Worm (Caenorhabditis elegans) whole organism, early embryonic: ENCODE data around the gene his-32.
"Not testable (repeated sequence)": the region's sequence is repeated elsewhere in the genome, so short reads cannot be mapped to it uniquely, and the experiment has no call there.

Experiments used
- B0310.2 ChIP-seq: sonication (generic microtip); optimal IDR thresholded peaks from 2 replicates; lab custom pipeline; 2016; ENCODE audit warnings: mild to moderate bottlenecking, missing genetic modification characterization, missing compliant biosample characterization
- F13C5.2 ChIP-seq: sonication (generic microtip); optimal IDR thresholded peaks from 2 replicates; lab custom pipeline; 2017; ENCODE audit warnings: mild to moderate bottlenecking, missing genetic modification characterization, inconsistent platforms, missing compliant biosample characterization
- aly-1 ChIP-seq: sonication (generic microtip); optimal IDR thresholded peaks from 2 replicates; lab custom pipeline; 2016; ENCODE audit warnings: missing genetic modification characterization, missing compliant biosample characterization
- ama-1 ChIP-seq: fragments of 150-350 bp; optimal IDR thresholded peaks from 2 replicates; lab custom pipeline; 2014
- ceh-13 ChIP-seq: fragments of 200-800 bp; sonication (Bioruptor generic); optimal IDR thresholded peaks from 2 replicates; lab custom pipeline; 2018; ENCODE audit warnings: mild to moderate bottlenecking, missing genetic modification characterization, missing compliant biosample characterization
- ceh-36 ChIP-seq: sonication (generic microtip); optimal IDR thresholded peaks from 2 replicates; lab custom pipeline; 2016; ENCODE audit warnings: missing genetic modification characterization, inconsistent platforms, missing compliant biosample characterization
- ets-7 ChIP-seq: sonication (generic microtip); optimal IDR thresholded peaks from 2 replicates; lab custom pipeline; 2016; ENCODE audit warnings: missing genotype, missing genetic modification characterization, missing compliant biosample characterization
- flt-1 ChIP-seq: fragments of 200-800 bp; sonication (Bioruptor generic); IDR thresholded peaks from 2 replicates; pipeline ENCODE4 v1.3.6; 2022; ENCODE audit warnings: missing genetic modification characterization, missing compliant biosample characterization
- hmbx-1 ChIP-seq: sonication (generic microtip); optimal IDR thresholded peaks from 2 replicates; lab custom pipeline; 2016; ENCODE audit warnings: mild to moderate bottlenecking, missing genetic modification characterization, missing compliant biosample characterization
- hmg-4 ChIP-seq: fragments of 200-800 bp; sonication (Bioruptor generic); optimal IDR thresholded peaks from 2 replicates; lab custom pipeline; 2018; ENCODE audit warnings: mild to moderate bottlenecking, missing genetic modification characterization, missing compliant biosample characterization
- hnd-1 ChIP-seq: sonication (generic microtip); optimal IDR thresholded peaks from 2 replicates; lab custom pipeline; 2016; ENCODE audit warnings: missing genetic modification characterization, missing compliant biosample characterization
- pes-1 ChIP-seq: fragments of 200-800 bp; sonication (Bioruptor generic); IDR thresholded peaks from 2 replicates; pipeline ENCODE4 v1.3.6; 2022; ENCODE audit warnings: missing genetic modification reagents, missing genetic modification characterization, missing compliant biosample characterization
- scrt-1 ChIP-seq: fragments of 200-800 bp; sonication (Bioruptor generic); IDR thresholded peaks from 2 replicates; pipeline ENCODE4 v1.3.6; 2022; ENCODE audit warnings: missing genetic modification characterization, missing compliant biosample characterization
- sea-1 ChIP-seq: fragments of 200-800 bp; sonication (Bioruptor generic); conservative IDR thresholded peaks from 2 replicates; pipeline ENCODE4 v1.3.6; 2022; ENCODE audit warnings: missing genetic modification characterization, missing compliant biosample characterization
- tbx-11 ChIP-seq: fragments of 200-800 bp; sonication (Bioruptor generic); IDR thresholded peaks from 2 replicates; pipeline ENCODE4 v1.3.6; 2022; ENCODE audit warnings: missing genetic modification characterization, missing compliant biosample characterization
- tbx-37 ChIP-seq: fragments of 200-800 bp; sonication (Bioruptor generic); conservative IDR thresholded peaks from 2 replicates; pipeline ENCODE4 v1.3.6; 2022; ENCODE audit warnings: missing genetic modification reagents, missing genetic modification characterization, missing compliant biosample characterization
- tra-4 ChIP-seq: sonication (generic microtip); optimal IDR thresholded peaks from 2 replicates; lab custom pipeline; 2017; ENCODE audit warnings: missing genetic modification characterization, missing compliant biosample characterization

his-32 gene

ce11 chrIV:8348073-8348472 is 14.0 kb downstream of the his-32 start, which contains the start of gene F17E9.4:
F17E9.4 (plus strand) TSS chrIV:8348373.
- TF ChIP-seq ama-1 (lab: Kevin White, UChicago) (no peak), hnd-1 (no peak), aly-1 (no peak), B0310.2 (tag; lab: Kevin White, UChicago) (no peak), tra-4 (tag; lab: Kevin White, UChicago) (no peak), hmbx-1 (tag; lab: Kevin White, UChicago) (no peak), tbx-37 (GFP tag; lab: Robert Waterston, UW) (no peak)

- not testable (repeated sequence) for TF ChIP-seq F13C5.2 (tag; lab: Kevin White, UChicago); pes-1; hmbx-1 (tag; lab: Kevin White, UChicago)
These were observed 17.9 kb downstream of the his-32 start, which contains the start of gene F17E9.16 for ce11 chrIV:8352036-8352435. F17E9.16 (plus strand) TSS chrIV:8352336.

- TF ChIP-seq sea-1 (GFP tag; lab: Robert Waterston, UW) (no peak), ceh-36 (no peak), ets-7 (tag; lab: Kevin White, UChicago) (no peak), F13C5.2 (tag; lab: Kevin White, UChicago) (no peak), tra-4 (tag; lab: Kevin White, UChicago) (no peak), flt-1 (GFP tag; lab: Robert Waterston, UW) (no peak), pes-1 (no peak), tbx-37 (GFP tag; lab: Robert Waterston, UW) (no peak), aly-1 (no peak), B0310.2 (tag; lab: Kevin White, UChicago) (no peak), hmg-4 (GFP tag; lab: Kevin White, UChicago) (no peak), tbx-11 (no peak)
These were observed 20.5 kb downstream of the his-32 start, which contains the start of gene F17E9.3 for ce11 chrIV:8354572-8354971. F17E9.3 (plus strand) TSS chrIV:8354872.

- TF ChIP-seq F13C5.2 (tag; lab: Kevin White, UChicago) (no peak), ama-1 (lab: Kevin White, UChicago) (no peak), pes-1 (no peak), sea-1 (GFP tag; lab: Robert Waterston, UW) (no peak), tra-4 (tag; lab: Kevin White, UChicago) (no peak), tbx-37 (GFP tag; lab: Robert Waterston, UW) (no peak), scrt-1 (no peak), hmg-4 (GFP tag; lab: Kevin White, UChicago) (no peak), ets-7 (tag; lab: Kevin White, UChicago) (no peak), hnd-1 (no peak), tbx-11 (no peak), aly-1 (no peak), B0310.2 (tag; lab: Kevin White, UChicago) (no peak), ceh-13 (no peak), ceh-36 (no peak), flt-1 (GFP tag; lab: Robert Waterston, UW) (no peak)
These were observed 21.5 kb downstream of the his-32 start, which contains the start of the genes F17E9.2 and col-116 for ce11 chrIV:8355592-8355991. F17E9.2 (plus strand) TSS chrIV:8355892. col-116 (plus strand) TSS chrIV:8355906.

- TF ChIP-seq scrt-1 (no peak), ama-1 (lab: Kevin White, UChicago) (no peak), ceh-36 (no peak), hmbx-1 (tag; lab: Kevin White, UChicago) (no peak), B0310.2 (tag; lab: Kevin White, UChicago) (no peak), ets-7 (tag; lab: Kevin White, UChicago) (no peak), hnd-1 (no peak), tbx-37 (GFP tag; lab: Robert Waterston, UW) (no peak), tra-4 (tag; lab: Kevin White, UChicago) (no peak), pes-1 (no peak), aly-1 (no peak), sea-1 (GFP tag; lab: Robert Waterston, UW) (no peak), flt-1 (GFP tag; lab: Robert Waterston, UW) (no peak), F13C5.2 (tag; lab: Kevin White, UChicago) (no peak), tbx-11 (no peak), hmg-4 (GFP tag; lab: Kevin White, UChicago) (no peak), ceh-13 (no peak)
These were observed 23.2 kb downstream of the his-32 start for ce11 chrIV:8357299-8357698.

ce11 chrIV:8358492-8358891 is 24.4 kb downstream of the his-32 start, which contains the start of gene D2096.13:
D2096.13 (minus strand) TSS chrIV:8358592.
- TF ChIP-seq ceh-13, result no peak
- no peak for TF ChIP-seq aly-1
- TF ChIP-seq hmbx-1 (tag; lab: Kevin White, UChicago), result no peak
- no peak for TF ChIP-seq tbx-11
- TF ChIP-seq tbx-37 (GFP tag; lab: Robert Waterston, UW), result no peak
- TF ChIP-seq ceh-36, result no peak
- no peak for TF ChIP-seq F13C5.2 (tag; lab: Kevin White, UChicago)
- TF ChIP-seq hmg-4 (GFP tag; lab: Kevin White, UChicago), result no peak
- no peak for TF ChIP-seq flt-1 (GFP tag; lab: Robert Waterston, UW)
- TF ChIP-seq ama-1 (lab: Kevin White, UChicago), result no peak
- no peak for TF ChIP-seq sea-1 (GFP tag; lab: Robert Waterston, UW)
- TF ChIP-seq pes-1, result no peak
- TF ChIP-seq B0310.2 (tag; lab: Kevin White, UChicago), result no peak
- TF ChIP-seq ets-7 (tag; lab: Kevin White, UChicago), result no peak
- no peak for TF ChIP-seq tra-4 (tag; lab: Kevin White, UChicago)
- TF ChIP-seq scrt-1, result no peak
- no peak for TF ChIP-seq hnd-1

ce11 chrIV:8359716-8360407 is 25.8 kb downstream of the his-32 start, which contains the start of gene D2096.5:
D2096.5 (minus strand) TSS chrIV:8359766.
- TF ChIP-seq tbx-37 (GFP tag; lab: Robert Waterston, UW), result no peak
- no peak for TF ChIP-seq flt-1 (GFP tag; lab: Robert Waterston, UW)
- no peak for TF ChIP-seq B0310.2 (tag; lab: Kevin White, UChicago)
- no peak for TF ChIP-seq pes-1
